Worm (Caenorhabditis elegans): ENCODE results near the gene F09C6.16.

The F09C6.16 gene

DNA sequence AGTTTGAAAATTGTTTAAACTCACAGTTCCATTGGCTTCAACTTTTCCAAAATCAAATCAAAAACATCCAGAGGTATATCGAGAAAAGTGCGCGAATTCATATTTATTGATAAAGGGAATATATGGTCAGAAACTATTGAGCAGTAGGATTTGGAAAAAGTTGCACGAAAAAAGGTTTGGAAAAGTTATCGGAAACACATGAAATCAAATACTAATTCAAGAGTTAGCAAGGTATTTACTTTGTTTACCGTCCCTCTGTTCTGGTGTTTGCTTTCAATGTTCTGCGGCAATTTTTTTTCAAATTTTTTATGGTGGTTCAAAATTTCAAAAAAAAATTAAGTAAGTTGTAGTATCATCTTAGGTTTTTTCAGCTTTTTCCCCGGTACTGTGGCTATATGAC, 10.4 kb downstream of the F09C6.16 start, which contains the start of gene fbxa-45:
TSS of gene fbxa-45 (minus strand) at position 101 of the 400 bp plus-strand sequence.
- no peak for TF ChIP-seq grh-1 (GFP tag; IDR thresholded peaks at IDR 0.05)
- no peak for TF ChIP-seq jun-1 (tag; optimal IDR thresholded peaks at IDR 0.05)
- no peak for TF ChIP-seq dpl-1 (GFP tag; optimal IDR thresholded peaks at IDR 0.05)
- TF ChIP-seq vab-15 (tag; optimal IDR thresholded peaks at IDR 0.05), result no peak

ce11 chrV:16893440-16893839, 16.3 kb downstream of the F09C6.16 start, which contains the start of gene F09C6.15:
Gene F09C6.15, plus strand, starts transcription at chrV:16893740.
- no peak for TF ChIP-seq rnt-1 (tag; optimal IDR thresholded peaks at IDR 0.05)
- TF ChIP-seq fkh-4 (tag; optimal IDR thresholded peaks at IDR 0.05; ENCODE audit: borderline replicate concordance), result no peak
- TF ChIP-seq ceh-88 (GFP tag; IDR thresholded peaks at IDR 0.05), result no peak
- no peak for TF ChIP-seq alr-1 (tag; optimal IDR thresholded peaks at IDR 0.05; ENCODE audit: borderline replicate concordance)
- no peak for TF ChIP-seq grh-1 (GFP tag; IDR thresholded peaks at IDR 0.05)
- TF ChIP-seq nhr-77 (tag; optimal IDR thresholded peaks at IDR 0.05), result no peak
- no peak for TF ChIP-seq ets-5 (GFP tag; IDR thresholded peaks at IDR 0.05)
- TF ChIP-seq pag-3 (tag; optimal IDR thresholded peaks at IDR 0.05; ENCODE audit: borderline replicate concordance, insufficient read depth), result no peak

ce11 chrV:16888788-16889325, 20.9 kb downstream of the F09C6.16 start, which contains the start of the genes ifas-2 and fbxa-44:
Gene ifas-2, minus strand, starts transcription at chrV:16888888.
Gene fbxa-44, plus strand, starts transcription at chrV:16889275.
- no peak for TF ChIP-seq nhr-47 (tag; optimal IDR thresholded peaks at IDR 0.05)
- TF ChIP-seq nhr-76 (tag; optimal IDR thresholded peaks at IDR 0.05), result no peak
- no peak for TF ChIP-seq ama-1 (optimal IDR thresholded peaks at IDR 0.05)
- no peak for TF ChIP-seq ztf-4 (tag; optimal IDR thresholded peaks at IDR 0.05)
- no peak for TF ChIP-seq snpc-4 (tag; optimal IDR thresholded peaks at IDR 0.05)
- TF ChIP-seq C34B4.2 (tag; optimal IDR thresholded peaks at IDR 0.05), result no peak
- TF ChIP-seq unc-30 (tag; optimal IDR thresholded peaks at IDR 0.05), result no peak
- TF ChIP-seq nhr-11 (tag; optimal IDR thresholded peaks at IDR 0.05), result no peak
- TF ChIP-seq egl-27 (tag; optimal IDR thresholded peaks at IDR 0.05), result no peak
- no peak for TF ChIP-seq hlh-4 (tag; optimal IDR thresholded peaks at IDR 0.05)
- no peak for TF ChIP-seq lir-3 (tag; optimal IDR thresholded peaks at IDR 0.05; ENCODE audit: poor library complexity)
- no peak for TF ChIP-seq nhr-12 (tag; optimal IDR thresholded peaks at IDR 0.05)
- TF ChIP-seq lsy-2 (tag; optimal IDR thresholded peaks at IDR 0.05), result no peak
- TF ChIP-seq ets-5 (GFP tag; IDR thresholded peaks at IDR 0.05), result no peak
- no peak for TF ChIP-seq unc-98 (GFP tag; IDR thresholded peaks at IDR 0.05)
- no peak for TF ChIP-seq sptf-1 (tag; optimal IDR thresholded peaks at IDR 0.05)
- TF ChIP-seq pax-3 (tag; optimal IDR thresholded peaks at IDR 0.05), result no peak
- TF ChIP-seq ztf-11 (tag; optimal IDR thresholded peaks at IDR 0.05), result no peak
- no peak for TF ChIP-seq blmp-1 (tag; optimal IDR thresholded peaks at IDR 0.05)
- TF ChIP-seq F16B12.6 (tag; optimal IDR thresholded peaks at IDR 0.05), result no peak

- TF ChIP-seq nhr-20 (tag; optimal IDR thresholded peaks at IDR 0.05), result no peak
- no peak for TF ChIP-seq mep-1 (tag; optimal IDR thresholded peaks at IDR 0.05)
- no peak for TF ChIP-seq lin-39 (tag; optimal IDR thresholded peaks at IDR 0.05)
- no peak for TF ChIP-seq fkh-4 (tag; optimal IDR thresholded peaks at IDR 0.05; ENCODE audit: borderline replicate concordance)
- TF ChIP-seq nhr-85 (tag), result no peak
- no peak for TF ChIP-seq isw-1 (GFP tag; IDR thresholded peaks at IDR 0.05)
- no peak for TF ChIP-seq nhr-12 (tag; optimal IDR thresholded peaks at IDR 0.05)
- TF ChIP-seq vab-15 (tag; optimal IDR thresholded peaks at IDR 0.05), result no peak
- no peak for TF ChIP-seq nhr-11 (tag; optimal IDR thresholded peaks at IDR 0.05)
- no peak for TF ChIP-seq ceh-90 (tag; optimal IDR thresholded peaks at IDR 0.05)
- no peak for TF ChIP-seq ztf-4 (tag; optimal IDR thresholded peaks at IDR 0.05)
- TF ChIP-seq snpc-4 (tag; optimal IDR thresholded peaks at IDR 0.05), result no peak
- TF ChIP-seq unc-130 (tag; optimal IDR thresholded peaks at IDR 0.05), result no peak
- no peak for TF ChIP-seq F16B12.6 (tag; optimal IDR thresholded peaks at IDR 0.05)
- TF ChIP-seq nhr-90 (tag; optimal IDR thresholded peaks at IDR 0.05; ENCODE audit: poor library complexity), result no peak
- TF ChIP-seq ets-5 (GFP tag; IDR thresholded peaks at IDR 0.05), result no peak
- TF ChIP-seq mef-2 (tag; optimal IDR thresholded peaks at IDR 0.05), result no peak
- TF ChIP-seq grh-1 (GFP tag; IDR thresholded peaks at IDR 0.05), result no peak
- no peak for TF ChIP-seq blmp-1 (tag; optimal IDR thresholded peaks at IDR 0.05)
Measured at ce11 chrV:16884744-16885143, 25.0 kb downstream of the F09C6.16 start, which contains the start of gene F09C6.13. Gene F09C6.13, plus strand, starts transcription at chrV:16885044.

Data from whole organism, L1 larva.